Fruit fly (Drosophila melanogaster) whole organism, embryonic: ENCODE measurements around the gene CG6569.
A peak's percentile ranks its signal among the peaks of the same experiment; 100 is the strongest.

Source experiments
- Atf6 ChIP-seq: fragments of 200-800 bp; sonication (Bioruptor generic); IDR thresholded peaks from 2 replicates; pipeline ENCODE4 v1.3.6; 2022; ENCODE audit warnings: missing biosample characterization, missing genetic modification characterization
- BEAF-32 ChIP-seq: fragments of 200-800 bp; sonication (Bioruptor generic); optimal IDR thresholded peaks from 3 replicates; lab custom pipeline; 2017; ENCODE audit warnings: missing biosample characterization, missing genetic modification characterization, mild to moderate bottlenecking, moderate library complexity, missing genetic modification reagents
- CG10147 ChIP-seq: fragments of 200-800 bp; sonication (Bioruptor generic); optimal IDR thresholded peaks from 2 replicates; lab custom pipeline; 2019; ENCODE audit warnings: missing biosample characterization, mild to moderate bottlenecking, missing genetic modification characterization, moderate library complexity
- CG10209 ChIP-seq: fragments of 200-800 bp; sonication (Bioruptor generic); optimal IDR thresholded peaks from 3 replicates; lab custom pipeline; 2017; ENCODE audit warnings: missing biosample characterization, mild to moderate bottlenecking, missing genetic modification characterization, missing genetic modification reagents
- CG10565 ChIP-seq: fragments of 200-800 bp; sonication (Bioruptor generic); optimal IDR thresholded peaks from 3 replicates; lab custom pipeline; 2016; ENCODE audit warnings: missing biosample characterization, mild to moderate bottlenecking, missing genetic modification characterization
- CG11247 ChIP-seq: fragments of 200-800 bp; sonication (Bioruptor generic); IDR thresholded peaks from 2 replicates; pipeline ENCODE4 v1.3.6; 2022; ENCODE audit warnings: missing biosample characterization, missing genetic modification characterization
- CG12769 ChIP-seq: fragments of 200-800 bp; sonication (Bioruptor generic); optimal IDR thresholded peaks from 2 replicates; lab custom pipeline; 2019; ENCODE audit warnings: missing biosample characterization, mild to moderate bottlenecking, missing genetic modification characterization, moderate library complexity
- CG15514 ChIP-seq: fragments of 200-800 bp; sonication (Bioruptor generic); optimal IDR thresholded peaks from 3 replicates; lab custom pipeline; 2017; ENCODE audit warnings: missing biosample characterization, missing genetic modification characterization, mild to moderate bottlenecking, moderate library complexity, missing genetic modification reagents
- CG15601 ChIP-seq: fragments of 200-800 bp; sonication (Bioruptor generic); optimal IDR thresholded peaks from 3 replicates; lab custom pipeline; 2019; ENCODE audit warnings: missing biosample characterization, mild to moderate bottlenecking, missing genetic modification characterization, moderate library complexity
- CG16779 ChIP-seq: fragments of 200-800 bp; sonication (Bioruptor generic); IDR thresholded peaks from 2 replicates; pipeline ENCODE4 v1.3.6; 2022; ENCODE audit warnings: missing biosample characterization, missing genetic modification characterization
- CG17328 ChIP-seq: fragments of 200-800 bp; sonication (Bioruptor generic); IDR thresholded peaks from 2 replicates; pipeline ENCODE4 v1.3.6; 2022; ENCODE audit warnings: missing biosample characterization, missing genetic modification characterization
- CG2875 ChIP-seq: fragments of 200-800 bp; sonication (Bioruptor generic); optimal IDR thresholded peaks from 2 replicates; lab custom pipeline; 2017; ENCODE audit warnings: missing biosample characterization, mild to moderate bottlenecking, missing genetic modification characterization, missing genetic modification reagents
- CG30431 ChIP-seq: fragments of 200-800 bp; sonication (Bioruptor generic); optimal IDR thresholded peaks from 2 replicates; lab custom pipeline; 2017; ENCODE audit warnings: missing biosample characterization, missing genetic modification characterization
- CG33557 ChIP-seq: fragments of 200-800 bp; sonication (Bioruptor generic); optimal IDR thresholded peaks from 2 replicates; lab custom pipeline; 2019; ENCODE audit warnings: missing biosample characterization, mild to moderate bottlenecking, missing genetic modification characterization, moderate library complexity
- CG34224 ChIP-seq: fragments of 200-800 bp; sonication (Bioruptor generic); IDR thresholded peaks from 3 replicates; pipeline ENCODE4 v1.3.6; 2022; ENCODE audit warnings: missing biosample characterization, missing genetic modification characterization; ENCODE audit not compliant: partially characterized antibody
- CG34422 ChIP-seq: fragments of 200-800 bp; sonication (Bioruptor generic); IDR thresholded peaks from 3 replicates; pipeline ENCODE4 v1.3.6; 2022; ENCODE audit warnings: missing biosample characterization, missing genetic modification characterization
- CG42726 ChIP-seq: fragments of 200-800 bp; sonication (Bioruptor generic); IDR thresholded peaks from 2 replicates; pipeline ENCODE4 v1.3.6; 2022; ENCODE audit warnings: missing biosample characterization, missing genetic modification characterization; ENCODE audit not compliant: partially characterized antibody
- CG4617 ChIP-seq: fragments of 200-800 bp; sonication (Bioruptor generic); optimal IDR thresholded peaks from 3 replicates; lab custom pipeline; 2016; ENCODE audit warnings: missing biosample characterization, missing genetic modification characterization, borderline replicate concordance
- CG5180 ChIP-seq: fragments of 200-800 bp; sonication (Bioruptor generic); optimal IDR thresholded peaks from 3 replicates; lab custom pipeline; 2017; ENCODE audit warnings: missing biosample characterization, missing genetic modification characterization, mild to moderate bottlenecking, moderate library complexity, missing genetic modification reagents
- CG6175 ChIP-seq: fragments of 200-800 bp; sonication (Bioruptor generic); IDR thresholded peaks from 3 replicates; pipeline ENCODE4 v1.3.6; 2022; ENCODE audit warnings: missing biosample characterization, missing genetic modification characterization
- CG9609 ChIP-seq: fragments of 200-800 bp; sonication (Bioruptor generic); optimal IDR thresholded peaks from 3 replicates; lab custom pipeline; 2016; ENCODE audit warnings: missing biosample characterization, missing genetic modification characterization
- Dref ChIP-seq: fragments of 200-800 bp; sonication (Bioruptor generic); IDR thresholded peaks from 2 replicates; pipeline ENCODE4 v1.3.6; 2022; ENCODE audit warnings: missing biosample characterization, missing genetic modification characterization
- Fer3 ChIP-seq: fragments of 200-800 bp; sonication (Bioruptor generic); optimal IDR thresholded peaks from 2 replicates; lab custom pipeline; 2018; ENCODE audit warnings: missing biosample characterization, mild to moderate bottlenecking, missing genetic modification characterization, moderate library complexity
- Hmr ChIP-seq: fragments of 200-800 bp; sonication (Bioruptor generic); optimal IDR thresholded peaks from 3 replicates; lab custom pipeline; 2017; ENCODE audit warnings: mild to moderate bottlenecking, missing biosample characterization, missing genetic modification reagents, missing genetic modification characterization
- MESR4 ChIP-seq: fragments of 200-800 bp; sonication (Bioruptor generic); optimal IDR thresholded peaks from 2 replicates; lab custom pipeline; 2018; ENCODE audit warnings: missing biosample characterization, mild to moderate bottlenecking, missing genetic modification characterization, moderate library complexity
- NFAT ChIP-seq: fragments of 200-800 bp; sonication (Bioruptor generic); IDR thresholded peaks from 2 replicates; pipeline ENCODE4 v1.3.6; 2022; ENCODE audit warnings: missing biosample characterization, missing genetic modification characterization
- Nf-YB ChIP-seq: fragments of 200-800 bp; sonication (Bioruptor generic); optimal IDR thresholded peaks from 3 replicates; lab custom pipeline; 2019; ENCODE audit warnings: missing biosample characterization, mild to moderate bottlenecking, missing genetic modification characterization, moderate library complexity
- PHDP ChIP-seq: fragments of 200-800 bp; sonication (Bioruptor generic); optimal IDR thresholded peaks from 3 replicates; lab custom pipeline; 2018; ENCODE audit warnings: missing biosample characterization, mild to moderate bottlenecking, missing genetic modification characterization, moderate library complexity
- Pdp1 ChIP-seq, 2 experiments: fragments of 200-800 bp; sonication (Bioruptor generic); optimal IDR thresholded peaks; 3 replicates each; lab custom pipeline; 2016; ENCODE audit warnings: missing biosample characterization in 2 of 2, missing genetic modification characterization in 2 of 2, mild to moderate bottlenecking in 1 of 2, moderate library complexity in 1 of 2
- Sox102F ChIP-seq: fragments of 200-800 bp; sonication (Bioruptor generic); optimal IDR thresholded peaks from 2 replicates; lab custom pipeline; 2018; ENCODE audit warnings: missing biosample characterization, mild to moderate bottlenecking, missing genetic modification characterization, moderate library complexity
- YL-1 ChIP-seq: fragments of 200-800 bp; sonication (Bioruptor generic); optimal IDR thresholded peaks from 3 replicates; lab custom pipeline; 2017; ENCODE audit warnings: missing biosample characterization, mild to moderate bottlenecking, missing genetic modification characterization
- cg ChIP-seq: fragments of 200-800 bp; sonication (Bioruptor generic); optimal IDR thresholded peaks from 3 replicates; lab custom pipeline; 2019; ENCODE audit warnings: missing biosample characterization, mild to moderate bottlenecking, missing genetic modification characterization, moderate library complexity
- ci ChIP-seq: fragments of 200-800 bp; sonication (Bioruptor generic); IDR thresholded peaks from 3 replicates; pipeline ENCODE4 v1.3.6; 2022; ENCODE audit warnings: missing biosample characterization, missing genetic modification characterization
- crp ChIP-seq, 2 experiments: fragments of 200-800 bp; sonication (Bioruptor generic); optimal IDR thresholded peaks; 2 replicates in 1 of 2; 3 replicates in 1 of 2; lab custom pipeline; 2017; ENCODE audit warnings: missing biosample characterization in 2 of 2, missing genetic modification characterization in 2 of 2, mild to moderate bottlenecking in 1 of 2, moderate library complexity in 1 of 2
- dmrt11E ChIP-seq: fragments of 200-800 bp; sonication (Bioruptor generic); optimal IDR thresholded peaks from 3 replicates; lab custom pipeline; 2018; ENCODE audit warnings: missing biosample characterization, mild to moderate bottlenecking, missing genetic modification characterization, moderate library complexity
- fd102C ChIP-seq: fragments of 200-800 bp; sonication (Bioruptor generic); optimal IDR thresholded peaks from 2 replicates; lab custom pipeline; 2018; ENCODE audit warnings: missing biosample characterization, mild to moderate bottlenecking, missing genetic modification characterization, moderate library complexity
- ftz-f1 ChIP-seq: fragments of 200-800 bp; sonication (Bioruptor generic); optimal IDR thresholded peaks from 2 replicates; lab custom pipeline; 2016; ENCODE audit warnings: missing biosample characterization, missing genetic modification characterization
- grau ChIP-seq: fragments of 200-800 bp; optimal IDR thresholded peaks from 3 replicates; lab custom pipeline; 2019; ENCODE audit warnings: missing biosample characterization, mild to moderate bottlenecking, missing genetic modification characterization, moderate library complexity
- lbe ChIP-seq: fragments of 200-800 bp; sonication (Bioruptor generic); optimal IDR thresholded peaks from 2 replicates; lab custom pipeline; 2016; ENCODE audit warnings: missing biosample characterization, mild to moderate bottlenecking, missing genetic modification characterization
- nau ChIP-seq: fragments of 200-800 bp; sonication (Bioruptor generic); optimal IDR thresholded peaks from 3 replicates; lab custom pipeline; 2017; ENCODE audit warnings: missing biosample characterization, mild to moderate bottlenecking, missing genetic modification characterization, missing genetic modification reagents
- oc ChIP-seq: fragments of 200-800 bp; sonication (Bioruptor generic); optimal IDR thresholded peaks from 2 replicates; lab custom pipeline; 2018; ENCODE audit warnings: missing biosample characterization, mild to moderate bottlenecking, missing genetic modification characterization, moderate library complexity
- odd ChIP-seq: fragments of 200-800 bp; sonication (Bioruptor generic); optimal IDR thresholded peaks from 2 replicates; lab custom pipeline; 2017; ENCODE audit warnings: missing biosample characterization, mild to moderate bottlenecking, missing genetic modification characterization
- onecut ChIP-seq: fragments of 200-800 bp; sonication (Bioruptor generic); IDR thresholded peaks from 2 replicates; pipeline ENCODE4 v1.3.6; 2022; ENCODE audit warnings: missing biosample characterization, missing genetic modification characterization
- sd ChIP-seq: fragments of 200-800 bp; sonication (Bioruptor generic); optimal IDR thresholded peaks from 3 replicates; lab custom pipeline; 2018; ENCODE audit warnings: missing biosample characterization, mild to moderate bottlenecking, missing genetic modification characterization, moderate library complexity
- shn ChIP-seq: fragments of 200-800 bp; sonication (Bioruptor generic); optimal IDR thresholded peaks from 3 replicates; lab custom pipeline; 2016; ENCODE audit warnings: missing biosample characterization, missing genetic modification characterization
- stwl ChIP-seq: fragments of 200-800 bp; sonication (Bioruptor generic); optimal IDR thresholded peaks from 3 replicates; lab custom pipeline; 2018; ENCODE audit warnings: missing biosample characterization, mild to moderate bottlenecking, missing genetic modification characterization, moderate library complexity
- ttk ChIP-seq: fragments of 200-800 bp; sonication (Bioruptor generic); IDR thresholded peaks from 2 replicates; pipeline ENCODE4 v2.1.2; 2022; ENCODE audit warnings: missing biosample characterization, missing genetic modification characterization
- unc-4 ChIP-seq: fragments of 200-800 bp; sonication (Bioruptor generic); IDR thresholded peaks from 2 replicates; pipeline ENCODE4 v1.3.6; 2022; ENCODE audit warnings: missing biosample characterization, missing genetic modification characterization; ENCODE audit not compliant: partially characterized antibody
- zen ChIP-seq: fragments of 200-800 bp; sonication (Bioruptor generic); optimal IDR thresholded peaks from 3 replicates; lab custom pipeline; 2018; ENCODE audit warnings: missing biosample characterization, mild to moderate bottlenecking, missing genetic modification characterization, moderate library complexity

CG6569 gene

dm6 chr3R:21864992-21865391 is 2.7 kb downstream of the CG6569 start, which contains the start of gene lsn (continued):
- no peak for TF ChIP-seq Dref
- no peak for TF ChIP-seq CG42726 (GFP tag; lab: Robert Waterston, UW)
- TF ChIP-seq CG6175 (GFP tag; lab: Robert Waterston, UW), result no peak
- no peak for TF ChIP-seq CG11247 (GFP tag; lab: Robert Waterston, UW)
- TF ChIP-seq CG17328, result peak; percentile 18; the same call in 1 of the 2 replicates
- TF ChIP-seq Sox102F (GFP tag; lab: Kevin White, UChicago), result peak; percentile 61
- TF ChIP-seq CG9609 (GFP tag; lab: Kevin White, UChicago), result no peak
- 0 out of 2 replicates have a peak, but pooled peaks have one; percentile 30 for TF ChIP-seq Atf6
- TF ChIP-seq CG10209 (GFP tag; lab: Kevin White, UChicago), result peak; percentile 25
- TF ChIP-seq CG15601, result peak; percentile 59
- TF ChIP-seq MESR4 (GFP tag; lab: Kevin White, UChicago), result peak; percentile 61
- TF ChIP-seq odd (GFP tag; lab: Kevin White, UChicago), result peak; percentile 38
- no peak; the same call in 2 of the 3 replicates for TF ChIP-seq CG34224 (GFP tag; lab: Robert Waterston, UW)
- TF ChIP-seq Pdp1 (GFP tag; optimal IDR thresholded peaks at IDR 0.05; lab: Kevin White, UChicago), result peak in 1 of 2 experiments; percentile 16
- peak; percentile 13 for TF ChIP-seq BEAF-32 (GFP tag; lab: Kevin White, UChicago)
- TF ChIP-seq nau, result peak; percentile 35
- peak; percentile 37 to 90 for TF ChIP-seq crp (GFP tag; optimal IDR thresholded peaks at IDR 0.05; lab: Kevin White, UChicago)
- no peak for TF ChIP-seq CG30431 (GFP tag; lab: Kevin White, UChicago)
- peak; percentile 41 for TF ChIP-seq CG12769 (tag; lab: Kevin White, UChicago)
- peak; percentile 53; the same call in 2 of the 3 replicates for TF ChIP-seq ci (GFP tag; lab: Robert Waterston, UW)
- no peak for TF ChIP-seq CG34422
- peak; percentile 51 for TF ChIP-seq CG15514 (GFP tag; lab: Kevin White, UChicago)
- TF ChIP-seq CG10565 (GFP tag; lab: Kevin White, UChicago), result no peak
- peak; percentile 1 for TF ChIP-seq YL-1 (GFP tag; lab: Kevin White, UChicago)
- TF ChIP-seq shn (GFP tag; lab: Kevin White, UChicago), result no peak
- TF ChIP-seq dmrt11E (tag; lab: Kevin White, UChicago), result peak; percentile 18
- no peak for TF ChIP-seq fd102C (GFP tag; lab: Kevin White, UChicago)
- TF ChIP-seq ttk (GFP tag; lab: Robert Waterston, UW), result no peak
- TF ChIP-seq Nf-YB (GFP tag; lab: Kevin White, UChicago), result peak; percentile 13
- peak; percentile 11 for TF ChIP-seq Hmr (GFP tag; lab: Kevin White, UChicago)
- peak; percentile 4 for TF ChIP-seq Fer3 (tag; lab: Kevin White, UChicago)
- no peak for TF ChIP-seq cg (GFP tag; lab: Kevin White, UChicago)
- no peak for TF ChIP-seq ftz-f1 (GFP tag; lab: Kevin White, UChicago)
- TF ChIP-seq lbe (GFP tag; lab: Kevin White, UChicago), result peak; percentile 6
- TF ChIP-seq CG33557 (GFP tag; lab: Kevin White, UChicago), result peak; percentile 55
- TF ChIP-seq zen (tag; lab: Kevin White, UChicago), result no peak
- peak; percentile 14 for TF ChIP-seq CG10147 (GFP tag; lab: Kevin White, UChicago)
- no peak for TF ChIP-seq CG5180
- peak; percentile 36 for TF ChIP-seq CG4617 (GFP tag; lab: Kevin White, UChicago)
- TF ChIP-seq sd (tag; lab: Kevin White, UChicago), result peak; percentile 65
- peak; percentile 31 for TF ChIP-seq grau (tag; lab: Kevin White, UChicago)
- no peak for TF ChIP-seq unc-4
- peak; percentile 49 for TF ChIP-seq CG2875 (GFP tag; lab: Kevin White, UChicago)
- peak; percentile 8 for TF ChIP-seq stwl
- TF ChIP-seq onecut (GFP tag; lab: Robert Waterston, UW), result no peak
- peak; percentile 71 for TF ChIP-seq PHDP
- TF ChIP-seq CG16779 (GFP tag; lab: Robert Waterston, UW), result no peak
- TF ChIP-seq NFAT (GFP tag; lab: Robert Waterston, UW), result no peak
- peak; percentile 8 for TF ChIP-seq oc (tag; lab: Kevin White, UChicago)
